Fruit fly (Drosophila melanogaster) whole organism, embryonic: ENCODE measurements around the gene Gr64f.

Source experiments
- Bgb ChIP-seq: fragments of 200-800 bp; sonication (Bioruptor generic); IDR thresholded peaks from 2 replicates; pipeline ENCODE4 v1.3.6; 2022; ENCODE audit warnings: missing biosample characterization, missing genetic modification characterization; ENCODE audit not compliant: partially characterized antibody
- Blimp-1 ChIP-seq: fragments of 200-800 bp; sonication (Bioruptor generic); optimal IDR thresholded peaks from 3 replicates; lab custom pipeline; 2018; ENCODE audit warnings: missing biosample characterization, missing genetic modification characterization, mild to moderate bottlenecking, moderate library complexity, missing genetic modification reagents
- CG11456 ChIP-seq: fragments of 200-800 bp; sonication (Bioruptor generic); IDR thresholded peaks from 3 replicates; pipeline ENCODE4 v1.3.6; 2022; ENCODE audit warnings: missing biosample characterization, missing genetic modification characterization
- CG11723 ChIP-seq: fragments of 200-800 bp; sonication (Bioruptor generic); optimal IDR thresholded peaks from 2 replicates; lab custom pipeline; 2017; ENCODE audit warnings: missing biosample characterization, mild to moderate bottlenecking, missing genetic modification characterization
- CG13296 ChIP-seq: fragments of 200-800 bp; sonication (Bioruptor generic); optimal IDR thresholded peaks from 3 replicates; lab custom pipeline; 2018; ENCODE audit warnings: missing biosample characterization, mild to moderate bottlenecking, missing genetic modification characterization
- CG15073 ChIP-seq: fragments of 200-800 bp; sonication (Bioruptor generic); optimal IDR thresholded peaks from 2 replicates; lab custom pipeline; 2016; ENCODE audit warnings: missing biosample characterization, missing genetic modification characterization
- CG15601 ChIP-seq: fragments of 200-800 bp; sonication (Bioruptor generic); optimal IDR thresholded peaks from 3 replicates; lab custom pipeline; 2019; ENCODE audit warnings: missing biosample characterization, mild to moderate bottlenecking, missing genetic modification characterization, moderate library complexity
- CG2678 ChIP-seq: fragments of 200-800 bp; sonication (Bioruptor generic); optimal IDR thresholded peaks from 3 replicates; lab custom pipeline; 2019; ENCODE audit warnings: missing biosample characterization, mild to moderate bottlenecking, missing genetic modification characterization, moderate library complexity
- CG30403 ChIP-seq: fragments of 200-800 bp; sonication (Bioruptor generic); optimal IDR thresholded peaks from 3 replicates; lab custom pipeline; 2016; ENCODE audit warnings: missing biosample characterization, missing genetic modification characterization
- CG30431 ChIP-seq: fragments of 200-800 bp; sonication (Bioruptor generic); optimal IDR thresholded peaks from 2 replicates; lab custom pipeline; 2017; ENCODE audit warnings: missing biosample characterization, missing genetic modification characterization
- CG33557 ChIP-seq: fragments of 200-800 bp; sonication (Bioruptor generic); optimal IDR thresholded peaks from 2 replicates; lab custom pipeline; 2019; ENCODE audit warnings: missing biosample characterization, mild to moderate bottlenecking, missing genetic modification characterization, moderate library complexity
- CG34376 ChIP-seq: fragments of 200-800 bp; sonication (Bioruptor generic); optimal IDR thresholded peaks from 2 replicates; lab custom pipeline; 2018; ENCODE audit warnings: missing biosample characterization, mild to moderate bottlenecking, missing genetic modification characterization
- CG34422 ChIP-seq: fragments of 200-800 bp; sonication (Bioruptor generic); IDR thresholded peaks from 3 replicates; pipeline ENCODE4 v1.3.6; 2022; ENCODE audit warnings: missing biosample characterization, missing genetic modification characterization
- CG3838 ChIP-seq: fragments of 200-800 bp; sonication (Bioruptor generic); optimal IDR thresholded peaks from 3 replicates; lab custom pipeline; 2016; ENCODE audit warnings: missing biosample characterization, missing genetic modification characterization
- CG4328 ChIP-seq: fragments of 200-800 bp; sonication (Bioruptor generic); optimal IDR thresholded peaks from 3 replicates; lab custom pipeline; 2017; ENCODE audit warnings: missing biosample characterization, missing genetic modification reagents, missing genetic modification characterization
- CG7928 ChIP-seq: fragments of 200-800 bp; sonication (Bioruptor generic); optimal IDR thresholded peaks from 2 replicates; lab custom pipeline; 2017; ENCODE audit warnings: missing biosample characterization, mild to moderate bottlenecking, missing genetic modification characterization
- CG7963 ChIP-seq: fragments of 200-800 bp; sonication (Bioruptor generic); IDR thresholded peaks from 3 replicates; pipeline ENCODE4 v1.3.6; 2022; ENCODE audit warnings: missing biosample characterization, missing genetic modification characterization; ENCODE audit not compliant: partially characterized antibody
- CG7987 ChIP-seq: fragments of 200-800 bp; sonication (Bioruptor generic); optimal IDR thresholded peaks from 2 replicates; lab custom pipeline; 2018; ENCODE audit warnings: missing biosample characterization, mild to moderate bottlenecking, missing genetic modification characterization, moderate library complexity
- CG8290 ChIP-seq, 3 experiments: fragments of 200-800 bp; sonication (Bioruptor generic); optimal IDR thresholded peaks; 2 replicates each; lab custom pipeline; 2016 to 2019; ENCODE audit warnings: missing biosample characterization in 3 of 3, missing genetic modification characterization in 3 of 3, mild to moderate bottlenecking in 2 of 3, moderate library complexity in 1 of 3
- CG9609 ChIP-seq: fragments of 200-800 bp; sonication (Bioruptor generic); optimal IDR thresholded peaks from 3 replicates; lab custom pipeline; 2016; ENCODE audit warnings: missing biosample characterization, missing genetic modification characterization
- Deaf1 ChIP-seq: fragments of 200-800 bp; optimal IDR thresholded peaks from 3 replicates; lab custom pipeline; 2019; ENCODE audit warnings: missing biosample characterization, mild to moderate bottlenecking, missing genetic modification characterization, moderate library complexity
- GATAe ChIP-seq: fragments of 200-800 bp; sonication (Bioruptor generic); conservative IDR thresholded peaks from 2 replicates; pipeline ENCODE4 v1.3.6; 2022; ENCODE audit warnings: missing biosample characterization, missing genetic modification characterization
- Med ChIP-seq: fragments of 200-800 bp; sonication (Bioruptor generic); peaks from one replicate; lab custom pipeline; 2016; ENCODE audit warnings: missing biosample characterization, missing genetic modification characterization, mild to moderate bottlenecking, inconsistent platforms, moderate library complexity
- Ptx1 ChIP-seq: fragments of 200-800 bp; sonication (Bioruptor generic); IDR thresholded peaks from 2 replicates; pipeline ENCODE4 v1.3.6; 2022; ENCODE audit warnings: missing biosample characterization, missing genetic modification characterization
- Rx ChIP-seq: fragments of 200-800 bp; sonication (Bioruptor generic); IDR thresholded peaks from 2 replicates; pipeline ENCODE4 v1.3.6; 2022; ENCODE audit warnings: missing biosample characterization, missing genetic modification characterization
- Side ChIP-seq: fragments of 200-800 bp; sonication (Bioruptor generic); optimal IDR thresholded peaks from 2 replicates; lab custom pipeline; 2016; ENCODE audit warnings: missing biosample characterization, missing genetic modification characterization
- Sox100B ChIP-seq: fragments of 200-800 bp; sonication (Bioruptor generic); optimal IDR thresholded peaks from 3 replicates; lab custom pipeline; 2018; ENCODE audit warnings: missing biosample characterization, mild to moderate bottlenecking, missing genetic modification characterization
- ac ChIP-seq: fragments of 200-800 bp; sonication (Bioruptor generic); optimal IDR thresholded peaks from 3 replicates; lab custom pipeline; 2017; ENCODE audit warnings: missing biosample characterization, mild to moderate bottlenecking, missing genetic modification characterization
- ara ChIP-seq: fragments of 200-800 bp; sonication (Bioruptor generic); IDR thresholded peaks from 2 replicates; pipeline ENCODE4 v1.3.6; 2022; ENCODE audit warnings: missing biosample characterization, missing genetic modification characterization
- ash1 ChIP-seq: fragments of 200-800 bp; sonication (Bioruptor generic); optimal IDR thresholded peaks from 2 replicates; lab custom pipeline; 2018; ENCODE audit warnings: missing biosample characterization, mild to moderate bottlenecking, missing genetic modification characterization
- bbx ChIP-seq: fragments of 200-800 bp; sonication (Bioruptor generic); IDR thresholded peaks from 2 replicates; pipeline ENCODE4 v1.3.6; 2022; ENCODE audit warnings: missing biosample characterization, missing genetic modification characterization; ENCODE audit not compliant: partially characterized antibody
- cad ChIP-seq: fragments of >200 bp; optimal IDR thresholded peaks from 2 replicates; lab custom pipeline; 2017; ENCODE audit warnings: missing biosample characterization, missing genetic modification characterization
- fd3F ChIP-seq: fragments of 200-800 bp; sonication (Bioruptor generic); optimal IDR thresholded peaks from 2 replicates; lab custom pipeline; 2018; ENCODE audit warnings: missing biosample characterization, mild to moderate bottlenecking, missing genetic modification characterization, moderate library complexity
- ftz-f1 ChIP-seq: fragments of 200-800 bp; sonication (Bioruptor generic); optimal IDR thresholded peaks from 2 replicates; lab custom pipeline; 2016; ENCODE audit warnings: missing biosample characterization, missing genetic modification characterization
- gro ChIP-seq: fragments of 200-800 bp; sonication (Bioruptor generic); optimal IDR thresholded peaks from 2 replicates; lab custom pipeline; 2016; ENCODE audit warnings: missing biosample characterization, missing genetic modification characterization
- jigr1 ChIP-seq: fragments of 200-800 bp; sonication (Bioruptor generic); IDR thresholded peaks from 3 replicates; pipeline ENCODE4 v1.3.6; 2022; ENCODE audit warnings: missing biosample characterization, missing genetic modification characterization
- kah ChIP-seq: fragments of 200-800 bp; sonication (Bioruptor generic); optimal IDR thresholded peaks from 2 replicates; lab custom pipeline; 2018; ENCODE audit warnings: missing biosample characterization, mild to moderate bottlenecking, missing genetic modification characterization
- kni ChIP-seq: fragments of 200-800 bp; sonication (Bioruptor generic); optimal IDR thresholded peaks from 3 replicates; lab custom pipeline; 2017; ENCODE audit warnings: mild to moderate bottlenecking, missing biosample characterization, missing genetic modification reagents, missing genetic modification characterization
- lab ChIP-seq: fragments of 200-800 bp; sonication (Bioruptor generic); optimal IDR thresholded peaks from 3 replicates; lab custom pipeline; 2017; ENCODE audit warnings: missing biosample characterization, missing genetic modification characterization, mild to moderate bottlenecking, moderate library complexity, missing genetic modification reagents
- otp ChIP-seq: fragments of 200-800 bp; sonication (Bioruptor generic); IDR thresholded peaks from 3 replicates; pipeline ENCODE4, ENCODE4 v1.3.6; 2022; ENCODE audit warnings: missing biosample characterization, missing genetic modification characterization
- phol ChIP-seq: fragments of 200-800 bp; sonication (Bioruptor generic); optimal IDR thresholded peaks from 3 replicates; lab custom pipeline; 2018; ENCODE audit warnings: missing biosample characterization, mild to moderate bottlenecking, missing genetic modification characterization, moderate library complexity
- pros ChIP-seq: fragments of 200-800 bp; sonication (Bioruptor generic); optimal IDR thresholded peaks from 3 replicates; lab custom pipeline; 2019; ENCODE audit warnings: missing biosample characterization, mild to moderate bottlenecking, missing genetic modification characterization, moderate library complexity
- rib ChIP-seq: fragments of 200-800 bp; sonication (Bioruptor generic); IDR thresholded peaks from 2 replicates; pipeline ENCODE4 v1.3.6; 2022; ENCODE audit warnings: missing biosample characterization, missing genetic modification characterization
- sd ChIP-seq: fragments of 200-800 bp; sonication (Bioruptor generic); optimal IDR thresholded peaks from 3 replicates; lab custom pipeline; 2018; ENCODE audit warnings: missing biosample characterization, mild to moderate bottlenecking, missing genetic modification characterization, moderate library complexity
- tna ChIP-seq: fragments of 200-800 bp; sonication (Bioruptor generic); IDR thresholded peaks from 2 replicates; pipeline ENCODE4 v1.3.6; 2022; ENCODE audit warnings: missing biosample characterization, missing genetic modification characterization; ENCODE audit not compliant: partially characterized antibody
- trem ChIP-seq: fragments of 200-800 bp; optimal IDR thresholded peaks from 3 replicates; lab custom pipeline; 2019; ENCODE audit warnings: missing biosample characterization, mild to moderate bottlenecking, missing genetic modification characterization, moderate library complexity
- vfl ChIP-seq: fragments of 200-800 bp; sonication (Bioruptor generic); optimal IDR thresholded peaks from 2 replicates; lab custom pipeline; 2016; ENCODE audit warnings: missing biosample characterization, missing genetic modification characterization
- wdn ChIP-seq: fragments of 200-800 bp; sonication (Bioruptor generic); IDR thresholded peaks from 2 replicates; pipeline ENCODE4 v1.3.6; 2022; ENCODE audit warnings: missing biosample characterization, missing genetic modification characterization
- zfh1 ChIP-seq: fragments of 200-800 bp; sonication (Bioruptor generic); IDR thresholded peaks from 3 replicates; pipeline ENCODE4 v1.3.6; 2022; ENCODE audit warnings: missing biosample characterization, missing genetic modification characterization

The Gr64f gene

DNA sequence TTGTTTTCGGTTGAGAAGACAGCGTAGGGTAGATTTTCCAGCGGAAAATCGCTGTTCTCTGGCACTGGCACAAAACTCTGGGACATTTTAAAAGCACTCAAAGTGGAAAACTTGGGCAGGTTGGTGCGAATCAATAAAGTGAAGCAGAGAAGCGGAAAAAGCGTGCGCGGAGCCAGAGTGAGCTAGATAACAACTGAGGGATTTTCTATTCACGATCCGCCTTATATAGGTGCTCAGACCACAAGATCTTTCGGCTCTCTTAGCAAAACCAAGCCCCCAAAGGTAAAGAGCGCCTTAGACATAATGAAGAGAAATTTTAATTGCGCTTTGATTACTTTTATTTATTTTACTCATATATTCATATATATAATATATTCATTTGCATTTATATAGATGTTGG, 38.2 kb downstream of the Gr64f start, which contains the start of gene Faa (continued):
- TF ChIP-seq Bgb (GFP tag; lab: Robert Waterston, UW) (0 out of 2 replicates have a peak, but pooled peaks have one; percentile 28), wdn (GFP tag; lab: Robert Waterston, UW) (no peak)

- no peak for TF ChIP-seq bbx (GFP tag; lab: Robert Waterston, UW)
- peak; percentile 11 for TF ChIP-seq kni (GFP tag; lab: Kevin White, UChicago)
- no peak for TF ChIP-seq jigr1 (GFP tag; lab: Robert Waterston, UW)
- TF ChIP-seq CG30403 = no peak
- TF ChIP-seq CG34376 = no peak
- no peak for TF ChIP-seq CG15601 (tag; lab: Kevin White, UChicago)
- TF ChIP-seq phol (tag; lab: Kevin White, UChicago) = no peak
- no peak for TF ChIP-seq CG2678
- TF ChIP-seq CG13296 (GFP tag; lab: Kevin White, UChicago) = no peak
- TF ChIP-seq ara = no peak
- no peak for TF ChIP-seq CG9609 (GFP tag; lab: Kevin White, UChicago)
- no peak for TF ChIP-seq zfh1
- no peak for TF ChIP-seq CG3838 (GFP tag; lab: Kevin White, UChicago)
- TF ChIP-seq Med (GFP tag; lab: Kevin White, UChicago) = no peak
- TF ChIP-seq CG8290 (GFP tag; optimal IDR thresholded peaks at IDR 0.05; lab: Kevin White, UChicago) = no peak
- TF ChIP-seq CG8290 (tag; optimal IDR thresholded peaks at IDR 0.05; lab: Kevin White, UChicago) = no peak
- no peak for TF ChIP-seq Blimp-1 (GFP tag; lab: Kevin White, UChicago)
- TF ChIP-seq sd (tag; lab: Kevin White, UChicago) = peak; percentile 2
- TF ChIP-seq lab (GFP tag; lab: Kevin White, UChicago) = no peak
- no peak for TF ChIP-seq CG33557 (GFP tag; lab: Kevin White, UChicago)
- no peak for TF ChIP-seq vfl (GFP tag; lab: Kevin White, UChicago)
- TF ChIP-seq CG7987 (GFP tag; lab: Kevin White, UChicago) = no peak
- no peak for TF ChIP-seq CG4328 (GFP tag; lab: Kevin White, UChicago)
- TF ChIP-seq CG15073 (GFP tag; lab: Kevin White, UChicago) = no peak
- TF ChIP-seq Sox100B (GFP tag; lab: Kevin White, UChicago) = no peak
- TF ChIP-seq Side (GFP tag; lab: Kevin White, UChicago) = no peak
- TF ChIP-seq otp (GFP tag; lab: Robert Waterston, UW) = no peak
- TF ChIP-seq rib (GFP tag; lab: Robert Waterston, UW) = no peak
- no peak for TF ChIP-seq CG7963 (GFP tag; lab: Robert Waterston, UW)
- TF ChIP-seq Rx (GFP tag; lab: Robert Waterston, UW) = no peak
- TF ChIP-seq pros = peak; percentile 83
- TF ChIP-seq kah = no peak
- no peak for TF ChIP-seq CG30431
- TF ChIP-seq CG11723 = no peak
- no peak for TF ChIP-seq Deaf1
- TF ChIP-seq ftz-f1 (GFP tag; lab: Kevin White, UChicago) = no peak
- no peak for TF ChIP-seq ash1
- TF ChIP-seq gro (GFP tag; lab: Kevin White, UChicago) = no peak
- no peak for TF ChIP-seq ac
- no peak for TF ChIP-seq CG34422 (GFP tag; lab: Robert Waterston, UW)
- TF ChIP-seq CG11456 = 0 out of 3 replicates have a peak, but pooled peaks have one; percentile 35
- no peak for TF ChIP-seq Ptx1
- TF ChIP-seq CG7928 (GFP tag; lab: Kevin White, UChicago) = no peak
- no peak for TF ChIP-seq fd3F (GFP tag; lab: Kevin White, UChicago)
- TF ChIP-seq cad (GFP tag; lab: Kevin White, UChicago) = no peak
- no peak for TF ChIP-seq trem (tag; lab: Kevin White, UChicago)
- no peak for TF ChIP-seq GATAe
- no peak for TF ChIP-seq tna
These were observed 41.3 kb downstream of the Gr64f start for dm6 chr3L:4076907-4077306.
